Worm (Caenorhabditis elegans): ENCODE measurements around the gene C14A6.3.

C14A6.3 gene

ce11 chrV:18178659-18179058 lies 32.5 kb downstream of the C14A6.3 start, which contains the start of gene C31G12.4:
Gene C31G12.4 (minus strand): TSS chrV:18178759.
- TF ChIP-seq fkh-6 (tag; optimal IDR thresholded peaks at IDR 0.05) = no peak
- TF ChIP-seq hlh-15 (tag; optimal IDR thresholded peaks at IDR 0.05) = no peak
- TF ChIP-seq ttx-3 (tag; optimal IDR thresholded peaks at IDR 0.05) = no peak
- TF ChIP-seq nhr-11 (tag; optimal IDR thresholded peaks at IDR 0.05) = no peak

DNA sequence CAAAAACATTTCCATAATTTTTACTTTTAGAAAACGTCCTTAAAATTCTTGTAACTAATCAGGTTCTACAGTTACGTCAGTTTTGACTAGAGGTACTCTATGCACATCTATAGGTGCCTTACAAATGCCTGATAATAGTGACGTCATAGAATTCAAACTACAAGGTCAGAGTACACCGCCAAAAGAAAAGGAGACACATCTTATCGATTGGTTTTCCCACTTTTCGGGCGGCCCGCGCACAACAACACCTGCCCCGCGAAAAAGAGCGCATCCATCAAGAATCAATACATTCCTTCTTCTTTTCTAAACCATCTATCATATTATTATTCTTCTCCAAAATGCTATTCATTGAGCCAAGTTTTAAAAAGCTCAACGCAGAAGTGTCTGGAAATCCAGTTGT lies 33.5 kb downstream of the C14A6.3 start, which contains the start of gene C31G12.1:
TSS of gene C31G12.1 (plus strand) at position 301 of the 400 bp plus-strand sequence.
- TF ChIP-seq fkh-10 (GFP tag; optimal IDR thresholded peaks at IDR 0.05) = no peak
- no peak for TF ChIP-seq tbx-7 (tag; optimal IDR thresholded peaks at IDR 0.05)
- TF ChIP-seq sox-4 (tag; optimal IDR thresholded peaks at IDR 0.05) = no peak
- no peak for TF ChIP-seq madf-2 (tag; optimal IDR thresholded peaks at IDR 0.05)
- TF ChIP-seq hlh-6 (tag; optimal IDR thresholded peaks at IDR 0.05) = no peak
- TF ChIP-seq npax-4 (tag; optimal IDR thresholded peaks at IDR 0.05) = no peak
- no peak for TF ChIP-seq zip-5 (tag; optimal IDR thresholded peaks at IDR 0.05)

- TF ChIP-seq hlh-13 (GFP tag; optimal IDR thresholded peaks at IDR 0.05) = no peak
- TF ChIP-seq pros-1 (tag; optimal IDR thresholded peaks at IDR 0.05) = no peak
- TF ChIP-seq mec-3 (tag; optimal IDR thresholded peaks at IDR 0.05; ENCODE audit: borderline replicate concordance) = no peak
- TF ChIP-seq unc-3 (GFP tag; conservative IDR thresholded peaks at IDR 0.05) = no peak
- TF ChIP-seq unc-3 (tag; optimal IDR thresholded peaks at IDR 0.05) = no peak
- TF ChIP-seq che-1 (tag; optimal IDR thresholded peaks at IDR 0.05) = no peak
- TF ChIP-seq unc-42 (tag; optimal IDR thresholded peaks at IDR 0.05) = no peak
- TF ChIP-seq hlh-15 (tag; optimal IDR thresholded peaks at IDR 0.05) = no peak
- no peak for TF ChIP-seq ceh-45 (GFP tag; IDR thresholded peaks at IDR 0.05)
- TF ChIP-seq dmd-4 (tag; optimal IDR thresholded peaks at IDR 0.05; ENCODE audit: borderline replicate concordance) = no peak
These were observed 38.7 kb downstream of the C14A6.3 start, which contains the start of gene C31G12.3 for ce11 chrV:18184910-18185309. Gene C31G12.3 (plus strand): TSS chrV:18185210.

- TF ChIP-seq ref-2 (tag; optimal IDR thresholded peaks at IDR 0.05) (no peak), ceh-34 (tag; optimal IDR thresholded peaks at IDR 0.05) (no peak), K09A11.1 (tag; optimal IDR thresholded peaks at IDR 0.05; ENCODE audit: insufficient read depth) (no peak), zip-5 (tag; optimal IDR thresholded peaks at IDR 0.05) (no peak), hlh-8 (tag; optimal IDR thresholded peaks at IDR 0.05) (no peak), F13H6.1 (tag; optimal IDR thresholded peaks at IDR 0.05) (no peak), fkh-10 (GFP tag; optimal IDR thresholded peaks at IDR 0.05) (no peak), hlh-6 (tag; optimal IDR thresholded peaks at IDR 0.05) (no peak), eyg-1 (tag; optimal IDR thresholded peaks at IDR 0.05) (no peak), sox-2 (GFP tag; IDR thresholded peaks at IDR 0.05) (no peak), pat-9 (tag; optimal IDR thresholded peaks at IDR 0.05) (no peak), ceh-6 (GFP tag; optimal IDR thresholded peaks at IDR 0.05) (no peak), ceh-24 (tag; optimal IDR thresholded peaks at IDR 0.05) (no peak)
These were observed 42.2 kb downstream of the C14A6.3 start, which contains the start of gene clec-245 for ce11 chrV:18188328-18188727. Gene clec-245 (minus strand): TSS chrV:18188428.

DNA sequence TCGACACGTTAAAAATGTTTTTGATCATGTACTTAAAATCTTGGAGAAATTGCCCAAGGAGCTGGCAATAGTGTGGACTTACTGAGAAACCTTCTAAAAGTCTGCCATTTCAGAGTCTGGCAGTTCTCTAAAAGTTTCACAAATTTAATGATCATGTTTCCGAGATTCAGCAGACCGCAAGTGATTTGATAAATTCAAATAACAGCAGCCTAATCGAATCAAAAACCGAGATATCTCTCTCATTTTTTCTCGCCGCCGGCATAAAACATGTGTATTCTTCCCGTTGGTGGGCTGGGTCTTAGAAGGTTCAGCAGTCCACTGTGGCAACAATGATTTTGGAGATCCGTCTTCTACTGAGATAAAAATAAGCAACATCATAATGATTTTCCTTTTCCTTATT lies 43.0 kb downstream of the C14A6.3 start, which contains the start of gene clec-246:
TSS of gene clec-246 (plus strand) at position 301 of the 400 bp plus-strand sequence.
- TF ChIP-seq ceh-22 (tag; optimal IDR thresholded peaks at IDR 0.05) (no peak), elt-2 (tag; optimal IDR thresholded peaks at IDR 0.05) (no peak), Y22D7AL.16 (tag; optimal IDR thresholded peaks at IDR 0.05) (no peak), K02D7.2 (tag; optimal IDR thresholded peaks at IDR 0.05) (no peak), pag-3 (tag; optimal IDR thresholded peaks at IDR 0.05; ENCODE audit: borderline replicate concordance) (no peak), ceh-6 (GFP tag; optimal IDR thresholded peaks at IDR 0.05) (no peak), ceh-34 (tag; optimal IDR thresholded peaks at IDR 0.05) (no peak), pax-1 (tag; optimal IDR thresholded peaks at IDR 0.05) (no peak), ceh-24 (tag; optimal IDR thresholded peaks at IDR 0.05) (no peak), pqm-1 (tag; optimal IDR thresholded peaks at IDR 0.05) (no peak), npax-4 (tag; optimal IDR thresholded peaks at IDR 0.05) (no peak), odd-2 (tag; optimal IDR thresholded peaks at IDR 0.05) (no peak), ttx-3 (tag; optimal IDR thresholded peaks at IDR 0.05) (no peak), C08G9.2 (tag; optimal IDR thresholded peaks at IDR 0.05) (no peak), syd-9 (tag; optimal IDR thresholded peaks at IDR 0.05) (no peak), K09A11.1 (tag; optimal IDR thresholded peaks at IDR 0.05; ENCODE audit: insufficient read depth) (no peak), tbx-2 (tag; optimal IDR thresholded peaks at IDR 0.05) (no peak), unc-42 (tag; optimal IDR thresholded peaks at IDR 0.05) (no peak)

Data from whole organism, late embryonic.